Fruit fly (Drosophila melanogaster) whole organism, prepupa: Measurements from ENCODE around the gene CG4553.

ENCODE experiments used
- Blimp-1 ChIP-seq: fragments of 200-800 bp; sonication (Bioruptor generic); optimal IDR thresholded peaks from 3 replicates; lab custom pipeline; 2017; ENCODE audit warnings: missing biosample characterization, missing genetic modification characterization, mild to moderate bottlenecking, moderate library complexity, missing genetic modification reagents
- CG10631 ChIP-seq: fragments of 200-800 bp; sonication (Bioruptor generic); optimal IDR thresholded peaks from 2 replicates; lab custom pipeline; 2016; ENCODE audit warnings: missing biosample characterization, missing genetic modification characterization
- CG10669 ChIP-seq: fragments of 200-800 bp; sonication (Bioruptor generic); optimal IDR thresholded peaks from 3 replicates; lab custom pipeline; 2018; ENCODE audit warnings: missing biosample characterization, mild to moderate bottlenecking, missing genetic modification characterization, moderate library complexity
- CG15336 ChIP-seq: fragments of 200-800 bp; sonication (Bioruptor generic); IDR thresholded peaks from 2 replicates; pipeline ENCODE4 v1.3.6; 2022; ENCODE audit warnings: missing biosample characterization, missing genetic modification characterization
- CG1621 ChIP-seq: fragments of 200-800 bp; sonication (Bioruptor generic); optimal IDR thresholded peaks from 3 replicates; lab custom pipeline; 2018; ENCODE audit warnings: missing biosample characterization, mild to moderate bottlenecking, missing genetic modification characterization
- CG16779 ChIP-seq: fragments of 200-800 bp; sonication (Bioruptor generic); optimal IDR thresholded peaks from 3 replicates; lab custom pipeline; 2017; ENCODE audit warnings: missing biosample characterization, mild to moderate bottlenecking, missing genetic modification characterization
- CG3032 ChIP-seq: fragments of 200-800 bp; optimal IDR thresholded peaks from 2 replicates; lab custom pipeline; 2019; ENCODE audit warnings: missing biosample characterization, mild to moderate bottlenecking, missing genetic modification characterization, moderate library complexity
- CG31627 ChIP-seq: fragments of 200-800 bp; sonication (Bioruptor generic); optimal IDR thresholded peaks from 3 replicates; lab custom pipeline; 2016; ENCODE audit warnings: missing biosample characterization, missing genetic modification characterization
- CG32006 ChIP-seq: fragments of 200-800 bp; sonication (Bioruptor generic); optimal IDR thresholded peaks from 3 replicates; lab custom pipeline; 2017; ENCODE audit warnings: missing biosample characterization, mild to moderate bottlenecking, missing genetic modification characterization
- CG34406 ChIP-seq: fragments of 200-800 bp; sonication (Bioruptor generic); optimal IDR thresholded peaks from 3 replicates; lab custom pipeline; 2016; ENCODE audit warnings: missing biosample characterization, missing genetic modification characterization
- CG6163 ChIP-seq: fragments of 200-800 bp; sonication (Bioruptor generic); IDR thresholded peaks from 3 replicates; pipeline ENCODE4 v1.3.6; 2022; ENCODE audit warnings: missing biosample characterization, missing genetic modification characterization
- CG6276 ChIP-seq: fragments of 200-800 bp; sonication (Bioruptor generic); optimal IDR thresholded peaks from 2 replicates; lab custom pipeline; 2017; ENCODE audit warnings: missing biosample characterization, mild to moderate bottlenecking, missing genetic modification characterization
- CG6792 ChIP-seq: fragments of 200-800 bp; sonication (Bioruptor generic); optimal IDR thresholded peaks from 3 replicates; lab custom pipeline; 2016; ENCODE audit warnings: missing biosample characterization, missing genetic modification characterization
- CG6808 ChIP-seq: fragments of 200-800 bp; sonication (Bioruptor generic); optimal IDR thresholded peaks from 3 replicates; lab custom pipeline; 2017; ENCODE audit warnings: missing biosample characterization, missing genetic modification characterization, mild to moderate bottlenecking, moderate library complexity, missing genetic modification reagents
- CG8119 ChIP-seq: fragments of 200-800 bp; sonication (Bioruptor generic); IDR thresholded peaks from 3 replicates; pipeline ENCODE4 v1.3.6; 2022; ENCODE audit warnings: missing biosample characterization, missing genetic modification characterization
- CG8319 ChIP-seq: fragments of 200-800 bp; sonication (Bioruptor generic); optimal IDR thresholded peaks from 3 replicates; lab custom pipeline; 2016; ENCODE audit warnings: missing biosample characterization, missing genetic modification characterization
- CG8632 ChIP-seq: fragments of 200-800 bp; sonication (Bioruptor generic); optimal IDR thresholded peaks from 3 replicates; lab custom pipeline; 2016; ENCODE audit warnings: missing biosample characterization, missing genetic modification characterization
- CG9139 ChIP-seq: fragments of 200-800 bp; sonication (Bioruptor generic); optimal IDR thresholded peaks from 3 replicates; lab custom pipeline; 2017; ENCODE audit warnings: missing biosample characterization, mild to moderate bottlenecking, missing genetic modification characterization
- Eip78C ChIP-seq: fragments of 200-800 bp; sonication (Bioruptor generic); peaks from one replicate; lab custom pipeline; 2016; ENCODE audit warnings: missing biosample characterization, missing genetic modification characterization
- Ets21C ChIP-seq: fragments of 200-800 bp; sonication (Bioruptor generic); optimal IDR thresholded peaks from 3 replicates; lab custom pipeline; 2016; ENCODE audit warnings: missing biosample characterization, missing genetic modification characterization
- Ets96B ChIP-seq: fragments of 200-800 bp; optimal IDR thresholded peaks from 2 replicates; lab custom pipeline; 2019; ENCODE audit warnings: missing biosample characterization, mild to moderate bottlenecking, missing genetic modification characterization, moderate library complexity
- Gug ChIP-seq: fragments of 200-800 bp; sonication (Bioruptor generic); IDR thresholded peaks from 2 replicates; pipeline ENCODE4 v1.3.6; 2022; ENCODE audit warnings: missing biosample characterization, missing genetic modification characterization
- Hr4 ChIP-seq: fragments of 200-800 bp; sonication (Bioruptor generic); optimal IDR thresholded peaks from 3 replicates; lab custom pipeline; 2016; ENCODE audit warnings: missing biosample characterization, missing genetic modification characterization
- Lpt ChIP-seq: fragments of 200-800 bp; sonication (Bioruptor generic); optimal IDR thresholded peaks from 3 replicates; lab custom pipeline; 2016; ENCODE audit warnings: missing biosample characterization, missing genetic modification characterization
- Met ChIP-seq: fragments of 200-800 bp; sonication (Bioruptor generic); optimal IDR thresholded peaks from 3 replicates; lab custom pipeline; 2016; ENCODE audit warnings: missing biosample characterization, missing genetic modification characterization
- OdsH ChIP-seq: fragments of 200-800 bp; sonication (Bioruptor generic); optimal IDR thresholded peaks from 3 replicates; lab custom pipeline; 2016; ENCODE audit warnings: missing biosample characterization, missing genetic modification characterization
- Smox ChIP-seq: fragments of 200-800 bp; sonication (Bioruptor generic); optimal IDR thresholded peaks from 3 replicates; lab custom pipeline; 2016; ENCODE audit warnings: missing biosample characterization, missing genetic modification characterization
- Sox102F ChIP-seq: fragments of 200-800 bp; sonication (Bioruptor generic); optimal IDR thresholded peaks from 2 replicates; lab custom pipeline; 2016; ENCODE audit warnings: missing biosample characterization, mild to moderate bottlenecking, missing genetic modification characterization
- Sox14 ChIP-seq: fragments of 200-800 bp; sonication (Bioruptor generic); optimal IDR thresholded peaks from 3 replicates; lab custom pipeline; 2016; ENCODE audit warnings: missing biosample characterization, missing genetic modification characterization
- Sox15 ChIP-seq: fragments of 200-800 bp; sonication (Bioruptor generic); optimal IDR thresholded peaks from 3 replicates; lab custom pipeline; 2016; ENCODE audit warnings: missing biosample characterization, missing genetic modification characterization
- achi ChIP-seq: fragments of 200-800 bp; sonication (Bioruptor generic); optimal IDR thresholded peaks from 3 replicates; lab custom pipeline; 2016; ENCODE audit warnings: missing biosample characterization, missing genetic modification characterization
- cyc ChIP-seq: fragments of 200-800 bp; sonication (Bioruptor generic); optimal IDR thresholded peaks from 3 replicates; lab custom pipeline; 2016; ENCODE audit warnings: missing biosample characterization, missing genetic modification characterization
- dac ChIP-seq: fragments of 200-800 bp; sonication (Bioruptor generic); optimal IDR thresholded peaks from 2 replicates; lab custom pipeline; 2017; ENCODE audit warnings: missing biosample characterization, mild to moderate bottlenecking, missing genetic modification characterization
- dsx ChIP-seq: fragments of 200-800 bp; optimal IDR thresholded peaks from 3 replicates; lab custom pipeline; 2019; ENCODE audit warnings: missing biosample characterization, mild to moderate bottlenecking, missing genetic modification characterization, moderate library complexity; ENCODE audit not compliant: poor library complexity, severe bottlenecking
- eg ChIP-seq: fragments of 200-800 bp; sonication (Bioruptor generic); IDR thresholded peaks from 3 replicates; pipeline ENCODE4 v1.3.6; 2022; ENCODE audit warnings: missing biosample characterization, missing genetic modification characterization
- fd59A ChIP-seq: fragments of 200-800 bp; sonication (Bioruptor generic); optimal IDR thresholded peaks from 2 replicates; lab custom pipeline; 2017; ENCODE audit warnings: missing biosample characterization, mild to moderate bottlenecking, missing genetic modification characterization, missing genetic modification reagents
- fkh ChIP-seq: fragments of 200-800 bp; sonication (Bioruptor generic); optimal IDR thresholded peaks from 3 replicates; lab custom pipeline; 2017; ENCODE audit warnings: missing biosample characterization, mild to moderate bottlenecking, missing genetic modification characterization, moderate library complexity
- lz ChIP-seq: fragments of 200-800 bp; sonication (Bioruptor generic); optimal IDR thresholded peaks from 3 replicates; lab custom pipeline; 2016; ENCODE audit warnings: missing biosample characterization, missing genetic modification characterization
- net ChIP-seq: fragments of 200-800 bp; sonication (Bioruptor generic); optimal IDR thresholded peaks from 3 replicates; lab custom pipeline; 2016; ENCODE audit warnings: missing biosample characterization, missing genetic modification characterization
- pdm3 ChIP-seq: fragments of 200-800 bp; sonication (Bioruptor generic); optimal IDR thresholded peaks from 3 replicates; lab custom pipeline; 2016; ENCODE audit warnings: missing biosample characterization, missing genetic modification characterization
- salr ChIP-seq, 2 experiments: fragments of 200-800 bp; sonication (Bioruptor generic); optimal IDR thresholded peaks; 3 replicates each; lab custom pipeline; 2016 to 2018; ENCODE audit warnings: missing biosample characterization in 2 of 2, missing genetic modification characterization in 2 of 2, mild to moderate bottlenecking in 1 of 2
- spab ChIP-seq: fragments of 200-800 bp; sonication (Bioruptor generic); optimal IDR thresholded peaks from 2 replicates; lab custom pipeline; 2017; ENCODE audit warnings: missing biosample characterization, mild to moderate bottlenecking, missing genetic modification characterization, missing genetic modification reagents
- ss ChIP-seq, 2 experiments: fragments of 200-800 bp; sonication (Bioruptor generic); optimal IDR thresholded peaks; 2 replicates in 1 of 2; 3 replicates in 1 of 2; lab custom pipeline; 2017 to 2018; ENCODE audit warnings: mild to moderate bottlenecking in 2 of 2, missing biosample characterization in 2 of 2, missing genetic modification characterization in 2 of 2, moderate library complexity in 1 of 2
- svp ChIP-seq: fragments of 200-800 bp; sonication (Bioruptor generic); peaks from one replicate; lab custom pipeline; 2016; ENCODE audit warnings: missing biosample characterization, missing genetic modification characterization
- topi ChIP-seq: fragments of 200-800 bp; sonication (Bioruptor generic); optimal IDR thresholded peaks from 3 replicates; lab custom pipeline; 2016; ENCODE audit warnings: missing biosample characterization, missing genetic modification characterization
- vri ChIP-seq: fragments of 200-800 bp; sonication (Bioruptor generic); optimal IDR thresholded peaks from 3 replicates; lab custom pipeline; 2016; ENCODE audit warnings: missing biosample characterization, mild to moderate bottlenecking, missing genetic modification characterization

CG4553 gene

DNA sequence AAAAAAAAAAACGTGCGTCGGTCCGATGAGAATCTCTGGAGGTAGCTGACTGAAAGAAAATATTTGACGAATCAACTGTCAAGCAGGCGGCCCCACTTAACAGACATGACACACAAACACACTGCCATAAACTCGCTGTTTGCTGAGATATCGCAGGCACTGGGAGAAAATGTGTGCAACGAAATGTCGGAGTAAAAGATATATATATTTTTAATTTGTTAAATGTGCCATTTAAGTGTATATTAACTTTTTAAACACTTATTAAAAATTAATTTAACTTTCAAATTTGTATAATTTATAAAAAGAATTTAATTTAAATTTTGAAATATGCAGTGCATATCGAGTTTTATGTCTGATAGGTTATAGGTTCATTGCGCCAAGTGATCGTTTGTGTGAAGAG lies 12.4 kb upstream of the CG4553 start (continued):
- TF ChIP-seq CG31627 (GFP tag; lab: Kevin White, UChicago) (no peak), vri (GFP tag; lab: Kevin White, UChicago) (no peak), topi (GFP tag; lab: Kevin White, UChicago) (no peak), net (GFP tag; lab: Kevin White, UChicago) (peak; percentile 40), svp (GFP tag; lab: Kevin White, UChicago) (peak; percentile 76), CG32006 (GFP tag; lab: Kevin White, UChicago) (peak; percentile 62), Smox (GFP tag; lab: Kevin White, UChicago) (no peak), OdsH (GFP tag; lab: Kevin White, UChicago) (no peak), ss (GFP tag; optimal IDR thresholded peaks at IDR 0.05; lab: Kevin White, UChicago) (no peak), CG10631 (GFP tag; lab: Kevin White, UChicago) (peak; percentile 60), CG6792 (GFP tag; lab: Kevin White, UChicago) (peak; percentile 25), pdm3 (GFP tag; lab: Kevin White, UChicago) (no peak), dsx (GFP tag; lab: Kevin White, UChicago) (peak; percentile 43), cyc (peak; percentile 12), eg (peak; percentile 77), CG1621 (no peak), Hr4 (GFP tag; lab: Kevin White, UChicago) (no peak), Sox15 (GFP tag; lab: Kevin White, UChicago) (no peak), Lpt (GFP tag; lab: Kevin White, UChicago) (peak; percentile 16)

- peak; percentile 79 for TF ChIP-seq Lpt (GFP tag; lab: Kevin White, UChicago)
- peak; percentile 75 for TF ChIP-seq CG8119
- peak in 1 of 2 experiments; percentile 73 for TF ChIP-seq salr (GFP tag; optimal IDR thresholded peaks at IDR 0.05; lab: Kevin White, UChicago)
- peak; percentile 80 for TF ChIP-seq spab
- TF ChIP-seq CG6163 (GFP tag; lab: Robert Waterston, UW), result peak; percentile 98
- no peak for TF ChIP-seq CG10631 (GFP tag; lab: Kevin White, UChicago)
- no peak for TF ChIP-seq Gug (GFP tag; lab: Robert Waterston, UW)
- peak; percentile 64 for TF ChIP-seq CG3032 (tag; lab: Kevin White, UChicago)
- no peak for TF ChIP-seq Blimp-1 (GFP tag; lab: Kevin White, UChicago)
- TF ChIP-seq Ets96B (tag; lab: Kevin White, UChicago), result peak; percentile 72
- TF ChIP-seq Sox14 (GFP tag; lab: Kevin White, UChicago), result peak; percentile 57
- TF ChIP-seq CG8319 (GFP tag; lab: Kevin White, UChicago), result no peak
- no peak for TF ChIP-seq Sox102F
- no peak for TF ChIP-seq fkh (GFP tag; lab: Kevin White, UChicago)
- TF ChIP-seq CG6792 (GFP tag; lab: Kevin White, UChicago), result no peak
- peak; percentile 84 for TF ChIP-seq CG6808 (GFP tag; lab: Kevin White, UChicago)
- TF ChIP-seq Met, result no peak
- no peak for TF ChIP-seq Hr4 (GFP tag; lab: Kevin White, UChicago)
- peak; percentile 44 for TF ChIP-seq fd59A (GFP tag; lab: Kevin White, UChicago)
- peak; percentile 35 for TF ChIP-seq CG31627 (GFP tag; lab: Kevin White, UChicago)
- peak; percentile 73 for TF ChIP-seq CG32006 (GFP tag; lab: Kevin White, UChicago)
- peak; percentile 85 for TF ChIP-seq eg
- peak; percentile 75 for TF ChIP-seq net (GFP tag; lab: Kevin White, UChicago)
- TF ChIP-seq Sox15 (GFP tag; lab: Kevin White, UChicago), result no peak
- TF ChIP-seq CG10669, result peak; percentile 56
- peak; percentile 26 for TF ChIP-seq CG34406 (GFP tag; lab: Kevin White, UChicago)
- TF ChIP-seq CG15336, result peak; percentile 69
- TF ChIP-seq CG8632 (GFP tag; lab: Kevin White, UChicago), result peak; percentile 17
- peak; percentile 62 for TF ChIP-seq lz
- TF ChIP-seq ss (GFP tag; optimal IDR thresholded peaks at IDR 0.05; lab: Kevin White, UChicago), result peak; percentile 90
- peak; percentile 69 for TF ChIP-seq dsx (GFP tag; lab: Kevin White, UChicago)
- no peak for TF ChIP-seq Ets21C
- TF ChIP-seq dac (GFP tag; lab: Kevin White, UChicago), result peak; percentile 68
- TF ChIP-seq svp (GFP tag; lab: Kevin White, UChicago), result no peak
- peak; percentile 87 for TF ChIP-seq CG16779 (tag; lab: Kevin White, UChicago)
- TF ChIP-seq CG9139 (GFP tag; lab: Kevin White, UChicago), result peak; percentile 83
- no peak for TF ChIP-seq achi (GFP tag; lab: Kevin White, UChicago)
- peak; percentile 51 for TF ChIP-seq Eip78C (GFP tag; lab: Kevin White, UChicago)
- no peak for TF ChIP-seq OdsH (GFP tag; lab: Kevin White, UChicago)
- peak; percentile 91 for TF ChIP-seq CG6276 (GFP tag; lab: Kevin White, UChicago)
- TF ChIP-seq CG1621, result peak; percentile 63
- no peak for TF ChIP-seq pdm3 (GFP tag; lab: Kevin White, UChicago)
Observed at dm6 chr3R:25482463-25483173, 5.9 kb upstream of the CG4553 start, which contains the start of the genes XNP, CG42488 and CG5116. Gene XNP, minus strand, starts transcription at chr3R:25482834. Gene CG42488, plus strand, starts transcription at chr3R:25483098. Gene CG5116, plus strand, starts transcription at chr3R:25483098.
